Worm (Caenorhabditis elegans) whole organism, L4/young adult: ENCODE measurements around the gene ZK1320.13.

Experiments
- W03F9.2 ChIP-seq: fragments of 150-350 bp; optimal IDR thresholded peaks from 2 replicates; lab custom pipeline; 2014; ENCODE audit warnings: missing biosample characterization, missing genetic modification characterization
- dao-5 ChIP-seq: sonication (generic microtip); optimal IDR thresholded peaks from 2 replicates; lab custom pipeline; 2016; ENCODE audit warnings: missing genotype, missing genetic modification characterization, moderate library complexity, missing compliant biosample characterization
- him-1 ChIP-seq: sonication (generic microtip); optimal IDR thresholded peaks from 2 replicates; lab custom pipeline; 2016; ENCODE audit warnings: missing genotype, missing genetic modification reagents, missing genetic modification characterization, missing compliant biosample characterization

ZK1320.13 gene

DNA sequence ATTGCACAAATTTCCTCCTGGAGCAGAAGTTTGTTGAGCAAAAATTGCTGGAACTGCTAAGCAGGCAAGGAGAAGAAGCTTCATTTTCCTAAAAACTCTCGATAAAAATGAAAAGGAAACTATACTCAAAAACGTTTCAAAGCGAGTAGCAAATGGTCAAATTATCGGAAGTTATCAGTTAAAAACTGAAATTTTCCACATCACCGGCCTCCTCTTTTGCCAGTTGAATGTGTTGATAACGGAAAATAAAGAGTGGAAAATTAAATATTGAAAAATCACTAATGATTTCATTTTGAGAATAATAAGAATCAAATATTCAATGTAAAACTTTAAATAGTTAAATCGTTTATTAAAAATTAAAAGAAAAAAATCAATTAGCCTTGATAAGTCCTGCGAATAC is 21.7 kb upstream of the ZK1320.13 start, which contains the start of gene ZK1320.2:
Gene ZK1320.2 (minus strand): TSS at position 88 of the 400 bp plus-strand sequence.
- no peak for TF ChIP-seq dao-5 (tag; lab: Kevin White, UChicago)
- no peak for TF ChIP-seq W03F9.2 (tag; lab: Kevin White, UChicago)
- TF ChIP-seq him-1 (tag; lab: Kevin White, UChicago) = no peak

DNA sequence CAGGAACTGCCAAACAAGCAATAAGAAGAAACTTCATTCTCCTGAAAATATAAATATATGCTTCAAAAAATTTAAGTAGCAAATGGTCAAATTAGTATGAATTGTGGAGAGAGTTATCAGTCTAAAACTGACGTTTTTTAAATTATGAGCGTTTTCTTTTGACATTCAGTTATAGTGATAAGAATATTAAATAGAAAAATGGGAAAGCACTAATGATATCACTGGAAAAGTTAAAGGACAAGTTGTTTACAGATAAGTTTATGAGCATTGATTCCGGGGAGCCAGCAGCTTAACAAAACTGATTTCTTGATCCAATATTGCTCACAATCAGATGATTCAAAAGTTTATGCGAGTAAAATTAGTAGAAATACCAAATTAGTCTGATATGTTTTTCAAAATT is 20.2 kb upstream of the ZK1320.13 start, which contains the start of gene ZK1320.3:
Gene ZK1320.3 (minus strand): TSS at position 41 of the 400 bp plus-strand sequence.
- TF ChIP-seq W03F9.2 (tag; lab: Kevin White, UChicago) (no peak), him-1 (tag; lab: Kevin White, UChicago) (no peak), dao-5 (tag; lab: Kevin White, UChicago) (no peak)

DNA sequence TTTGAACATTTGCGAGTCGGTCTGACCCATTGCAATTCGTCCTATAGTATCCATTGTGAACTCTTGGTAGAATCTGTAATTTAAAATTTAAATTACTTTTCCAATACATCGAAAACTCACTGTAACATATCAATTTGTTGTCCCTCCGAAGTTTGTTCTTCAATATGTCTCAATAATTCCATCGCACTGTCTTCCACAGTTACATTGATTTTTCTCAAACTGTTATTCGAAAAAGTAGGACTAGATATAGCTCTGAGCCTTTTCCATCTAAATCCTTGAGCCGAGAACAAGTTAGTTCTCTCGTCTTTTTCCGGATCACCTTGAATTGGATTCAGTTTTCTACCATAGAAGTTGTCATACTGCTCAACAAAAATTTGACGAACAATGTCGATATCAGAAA is 18.4 kb upstream of the ZK1320.13 start:
- TF ChIP-seq W03F9.2 (tag; lab: Kevin White, UChicago) (no peak), dao-5 (tag; lab: Kevin White, UChicago) (no peak), him-1 (tag; lab: Kevin White, UChicago) (no peak)

DNA sequence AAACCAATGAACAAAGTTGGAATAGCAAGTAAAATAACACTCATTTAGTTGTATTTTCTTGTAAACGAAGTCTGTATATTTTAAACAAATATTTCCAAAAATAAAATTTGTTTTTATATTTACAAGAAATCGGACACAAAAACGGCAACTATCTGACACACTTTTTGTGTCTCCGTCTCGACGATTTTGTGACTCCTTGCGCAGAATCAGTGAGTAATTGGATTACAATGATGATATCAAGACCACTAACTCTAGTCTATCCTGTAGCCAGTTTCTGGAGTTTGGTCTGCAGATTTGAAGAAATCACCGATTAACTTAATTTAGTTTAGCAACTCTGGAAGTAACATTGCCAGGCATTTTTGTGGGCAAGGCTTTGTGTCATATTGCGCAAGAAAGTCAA is 17.8 kb upstream of the ZK1320.13 start, which contains the start of gene cyp-13A10:
Gene cyp-13A10 (minus strand): TSS at position 88 of the 400 bp plus-strand sequence.
- TF ChIP-seq W03F9.2 (tag; lab: Kevin White, UChicago) = no peak
- no peak for TF ChIP-seq dao-5 (tag; lab: Kevin White, UChicago)
- no peak for TF ChIP-seq him-1 (tag; lab: Kevin White, UChicago)

DNA sequence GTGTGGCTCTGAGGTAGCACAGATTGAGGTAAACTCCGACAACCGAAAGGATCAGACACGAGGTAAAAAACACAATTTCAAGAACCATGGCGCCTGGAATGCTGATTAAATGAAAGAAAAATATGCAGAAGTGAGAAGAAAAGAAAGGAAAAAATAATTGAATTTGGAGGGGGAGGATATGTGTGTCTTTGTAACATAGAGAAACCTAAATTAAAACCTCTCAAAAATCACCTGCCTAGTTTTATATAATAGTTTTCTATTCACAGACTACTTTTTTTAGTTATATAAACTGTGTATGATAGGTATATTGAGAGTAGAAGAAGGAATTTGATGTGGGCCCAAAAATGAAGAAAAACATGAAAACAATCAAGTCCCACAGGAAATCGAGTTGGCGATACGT is 15.0 kb upstream of the ZK1320.13 start, which contains the start of gene ZK1320.5:
Gene ZK1320.5 (minus strand): TSS at position 101 of the 400 bp plus-strand sequence.
- no peak for TF ChIP-seq W03F9.2 (tag; lab: Kevin White, UChicago)
- no peak for TF ChIP-seq him-1 (tag; lab: Kevin White, UChicago)
- TF ChIP-seq dao-5 (tag; lab: Kevin White, UChicago) = no peak

DNA sequence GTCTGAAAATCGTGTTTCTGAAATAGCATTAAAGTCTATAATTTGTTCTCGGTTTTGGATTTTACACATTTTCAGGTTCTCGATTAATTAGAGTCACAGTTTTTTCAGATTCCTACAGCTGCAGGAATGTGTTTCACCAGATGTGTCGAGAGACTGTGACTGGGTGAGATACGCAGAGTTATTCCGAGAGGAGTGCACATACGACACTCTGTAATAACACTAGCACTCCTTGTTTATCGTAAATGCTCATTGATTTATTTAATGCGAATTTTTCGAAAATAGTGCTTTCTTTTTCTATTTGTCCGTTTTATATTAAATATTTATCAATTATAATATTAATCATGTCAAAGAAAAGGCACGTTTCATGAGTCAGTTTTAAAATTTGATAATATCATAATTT is 13.2 kb upstream of the ZK1320.13 start, which contains the start of gene ZK1320.11:
Gene ZK1320.11 (plus strand): TSS at position 243 of the 400 bp plus-strand sequence.
- TF ChIP-seq him-1 (tag; lab: Kevin White, UChicago) = no peak
- no peak for TF ChIP-seq W03F9.2 (tag; lab: Kevin White, UChicago)
- no peak for TF ChIP-seq dao-5 (tag; lab: Kevin White, UChicago)

DNA sequence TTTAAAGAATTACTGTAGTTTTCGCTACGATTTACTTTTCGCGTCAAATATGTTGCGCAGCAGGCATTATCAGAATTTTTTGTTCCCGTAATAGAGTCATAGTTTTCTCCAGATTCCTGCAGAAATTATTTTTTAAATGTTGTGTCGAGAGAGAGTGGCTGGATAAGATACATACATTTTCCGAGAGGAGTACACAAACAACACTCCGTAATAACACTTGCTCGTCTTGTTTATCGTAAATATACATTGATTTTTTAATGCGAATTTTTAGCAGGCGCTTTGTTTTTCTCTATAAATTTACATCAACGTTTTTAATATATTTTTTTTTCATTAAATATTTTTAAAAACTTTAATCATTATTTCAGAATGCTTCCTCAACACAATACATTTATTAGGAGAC is 11.6 kb upstream of the ZK1320.13 start, which contains the start of gene taf-8:
Gene taf-8 (plus strand): TSS at position 360 of the 400 bp plus-strand sequence.
- TF ChIP-seq him-1 (tag; lab: Kevin White, UChicago) (no peak), W03F9.2 (tag; lab: Kevin White, UChicago) (peak; percentile 16)

DNA sequence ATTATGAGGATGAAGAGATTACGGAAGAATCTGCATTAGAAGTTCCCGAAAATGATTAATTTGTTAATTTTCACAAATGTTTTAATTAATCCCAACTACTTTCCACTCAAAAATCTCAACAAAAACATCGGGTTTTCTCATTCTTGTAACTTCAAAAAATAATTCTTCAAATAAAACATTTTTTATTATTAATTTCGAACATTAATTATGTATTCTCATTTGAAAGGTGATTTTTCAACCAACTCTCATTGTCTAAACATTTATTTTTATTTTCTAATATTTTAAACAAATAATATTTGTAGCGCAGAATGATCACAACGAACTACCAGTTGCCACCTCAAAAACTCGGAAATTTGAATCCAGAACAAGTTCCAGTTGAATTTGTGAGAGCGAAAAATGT is 9.3 kb upstream of the ZK1320.13 start, which contains the start of gene ZK1320.7:
Gene ZK1320.7 (plus strand): TSS at position 301 of the 400 bp plus-strand sequence.
- TF ChIP-seq dao-5 (tag; lab: Kevin White, UChicago) (no peak), him-1 (tag; lab: Kevin White, UChicago) (no peak), W03F9.2 (tag; lab: Kevin White, UChicago) (no peak)

DNA sequence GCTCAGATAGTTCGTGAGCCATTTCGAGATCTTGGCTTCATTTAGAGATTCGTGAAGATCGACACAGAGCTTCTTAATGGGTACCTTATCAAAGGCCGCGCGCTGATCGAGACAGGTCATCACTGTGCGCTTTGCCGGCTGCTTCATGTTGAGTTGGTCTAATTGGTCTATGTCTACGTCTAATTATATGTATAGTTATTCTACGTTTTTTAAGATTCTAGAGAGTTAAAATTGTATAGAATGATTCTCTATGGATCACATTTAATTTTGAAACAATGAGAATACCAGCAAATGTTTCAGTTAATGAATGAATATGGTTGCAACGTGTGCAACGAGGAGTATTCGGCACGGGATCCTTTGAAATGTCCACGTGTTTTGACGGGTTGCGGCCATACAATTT is 5.9 kb upstream of the ZK1320.13 start, which contains the start of gene arc-1:
Gene arc-1 (plus strand): TSS at position 301 of the 400 bp plus-strand sequence.
- TF ChIP-seq dao-5 (tag; lab: Kevin White, UChicago) (no peak), him-1 (tag; lab: Kevin White, UChicago) (no peak), W03F9.2 (tag; lab: Kevin White, UChicago) (no peak)

DNA sequence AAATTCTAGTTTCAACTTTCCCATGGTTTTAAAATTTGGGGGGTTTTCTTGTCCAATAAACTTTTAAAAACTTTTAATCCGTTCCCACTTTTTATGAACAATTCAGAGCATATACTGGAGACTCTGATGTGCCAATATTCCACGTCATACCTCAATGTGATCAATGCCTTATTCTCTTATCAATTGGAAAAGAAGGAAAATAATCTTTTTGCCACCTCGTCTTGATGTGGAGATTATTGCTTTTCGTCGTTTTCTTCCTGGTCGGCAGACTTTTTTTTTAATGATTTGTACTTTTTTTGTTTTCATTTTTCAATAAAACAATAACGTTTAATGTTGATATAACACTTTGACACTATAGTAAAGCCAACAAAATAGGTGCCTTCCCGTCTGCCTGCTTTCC is 3.1 kb upstream of the ZK1320.13 start:
- TF ChIP-seq dao-5 (tag; lab: Kevin White, UChicago) = no peak
- no peak for TF ChIP-seq W03F9.2 (tag; lab: Kevin White, UChicago)
- no peak for TF ChIP-seq him-1 (tag; lab: Kevin White, UChicago)

DNA sequence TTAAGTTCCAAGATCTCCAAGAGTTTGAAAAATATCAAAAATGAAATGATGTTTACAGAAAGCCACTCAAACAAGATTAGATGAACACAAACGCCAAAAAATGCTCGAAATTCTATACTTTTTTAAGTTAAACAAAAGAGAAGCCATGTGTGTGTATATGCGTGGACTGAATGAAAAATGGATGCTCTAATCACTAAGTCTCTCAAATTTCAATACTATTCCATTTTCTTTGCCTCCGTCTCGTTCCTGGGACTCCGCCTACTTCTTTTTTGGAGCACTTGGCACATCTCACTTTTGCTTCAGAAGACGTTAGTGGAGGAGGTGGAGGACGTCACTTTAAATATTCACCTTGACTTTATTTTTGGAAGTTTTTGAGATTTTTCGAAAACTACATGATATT is 751 bp upstream of the ZK1320.13 start:
- no peak for TF ChIP-seq W03F9.2 (tag; lab: Kevin White, UChicago)
- TF ChIP-seq him-1 (tag; lab: Kevin White, UChicago) = no peak
- no peak for TF ChIP-seq dao-5 (tag; lab: Kevin White, UChicago)

DNA sequence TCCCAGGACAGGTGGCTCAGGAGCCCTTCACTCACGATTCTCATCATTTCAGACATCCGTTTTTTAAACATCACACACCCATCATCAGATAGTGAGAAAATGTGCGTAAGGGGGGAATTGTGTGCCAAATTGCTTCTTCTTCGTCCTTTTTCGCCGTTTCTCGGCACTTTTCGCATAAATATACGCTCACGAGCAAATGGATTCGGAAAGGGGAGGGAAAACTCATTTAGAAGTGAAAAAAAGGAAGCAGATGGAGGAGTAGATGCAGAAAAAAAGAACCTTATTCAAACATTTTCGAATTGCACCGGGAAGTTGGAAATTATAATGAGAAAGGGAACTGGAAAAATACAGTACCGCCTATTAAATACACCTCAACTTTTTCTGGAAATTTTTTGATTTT is 1.5 kb downstream of the ZK1320.13 start:
- TF ChIP-seq W03F9.2 (tag; lab: Kevin White, UChicago) (no peak), him-1 (tag; lab: Kevin White, UChicago) (no peak), dao-5 (tag; lab: Kevin White, UChicago) (no peak)

DNA sequence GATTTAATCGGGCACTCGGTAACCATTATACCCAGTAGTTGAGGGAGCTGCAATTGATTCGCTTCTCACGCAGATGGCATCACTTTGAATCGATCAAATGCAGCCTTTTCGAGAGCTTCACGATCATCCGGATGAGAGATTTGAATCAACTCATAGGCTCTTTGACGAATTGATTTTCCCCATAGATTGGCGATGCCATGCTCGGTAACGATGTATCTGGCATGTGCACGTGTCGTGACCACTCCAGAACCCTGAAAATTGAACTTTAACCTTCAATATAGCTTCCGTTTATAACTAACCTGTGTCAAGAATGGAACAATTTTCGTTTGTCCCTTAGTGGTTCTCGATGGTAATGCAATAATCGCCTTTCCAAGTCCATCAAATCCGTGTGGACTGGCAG is 3.6 kb downstream of the ZK1320.13 start:
- TF ChIP-seq dao-5 (tag; lab: Kevin White, UChicago) = no peak
- TF ChIP-seq him-1 (tag; lab: Kevin White, UChicago) = no peak
- TF ChIP-seq W03F9.2 (tag; lab: Kevin White, UChicago) = no peak

DNA sequence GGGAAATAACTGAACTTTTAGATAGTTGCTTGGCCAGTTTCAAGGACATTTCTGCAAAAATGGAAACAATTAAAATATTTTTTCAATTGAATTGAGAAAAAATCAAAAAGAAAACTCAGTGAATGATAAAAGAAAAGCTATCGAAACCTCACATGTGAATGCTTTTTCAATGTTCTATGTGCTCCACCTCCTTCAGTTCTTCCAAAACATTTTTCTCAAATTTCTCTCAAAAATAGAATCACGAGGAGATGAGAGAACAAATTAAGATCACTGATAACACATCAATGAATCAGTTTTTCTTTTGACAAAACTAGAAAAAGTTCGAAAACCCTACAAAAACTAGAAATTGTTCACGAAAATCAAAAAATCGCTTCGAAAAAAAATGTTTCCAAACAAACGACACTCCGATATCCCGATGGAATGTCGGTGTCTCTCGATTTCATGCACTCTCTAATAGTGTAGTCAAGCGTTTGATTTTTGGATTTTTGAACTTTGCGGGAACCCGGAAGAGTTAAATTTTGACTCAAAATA is 6.1 kb downstream of the ZK1320.13 start, which contains the start of gene ZK1320.9:
Gene ZK1320.9 (minus strand): TSS at position 51 of the 531 bp plus-strand sequence.
- no peak for TF ChIP-seq him-1 (tag; lab: Kevin White, UChicago)
- no peak for TF ChIP-seq W03F9.2 (tag; lab: Kevin White, UChicago)
- TF ChIP-seq dao-5 (tag; lab: Kevin White, UChicago) = no peak
